Worm (Caenorhabditis elegans) whole organism, L2 larva: ENCODE results near the gene dnj-10.
A peak's percentile ranks its signal among the peaks of the same experiment; 100 is the strongest.

Experiments used
- C34F6.9 ChIP-seq: fragments of 150-350 bp; optimal IDR thresholded peaks from 2 replicates; lab custom pipeline; 2014; ENCODE audit warnings: missing biosample characterization, missing genetic modification characterization
- R02D3.7 ChIP-seq: fragments of 150-350 bp; optimal IDR thresholded peaks from 2 replicates; lab custom pipeline; 2014; ENCODE audit warnings: missing biosample characterization, missing genetic modification characterization
- Y55F3AM.14 ChIP-seq: fragments of 200-800 bp; sonication (Bioruptor generic); optimal IDR thresholded peaks from 2 replicates; lab custom pipeline; 2018; ENCODE audit warnings: mild to moderate bottlenecking, missing genetic modification characterization, missing compliant biosample characterization
- ama-1 ChIP-seq: fragments of 150-350 bp; optimal IDR thresholded peaks from 2 replicates; lab custom pipeline; 2018; ENCODE audit warnings: inconsistent platforms
- ceh-82 ChIP-seq: fragments of 150-350 bp; optimal IDR thresholded peaks from 2 replicates; lab custom pipeline; 2014; ENCODE audit warnings: missing biosample characterization, missing genetic modification characterization
- dmd-4 ChIP-seq: sonication (generic microtip); optimal IDR thresholded peaks from 2 replicates; lab custom pipeline; 2017; ENCODE audit warnings: missing biosample characterization, missing genetic modification characterization
- egl-27 ChIP-seq: sonication (generic microtip); optimal IDR thresholded peaks from 3 replicates; lab custom pipeline; 2017; ENCODE audit warnings: missing biosample characterization, missing genetic modification reagents, missing genetic modification characterization
- elt-1 ChIP-seq: fragments of 150-350 bp; optimal IDR thresholded peaks from 2 replicates; lab custom pipeline; 2014; ENCODE audit warnings: missing biosample characterization, missing genetic modification characterization
- elt-3 ChIP-seq: sonication (generic microtip); optimal IDR thresholded peaks from 2 replicates; lab custom pipeline; 2017; ENCODE audit warnings: missing biosample characterization, missing genetic modification characterization
- fos-1 ChIP-seq: fragments of 150-350 bp; optimal IDR thresholded peaks from 2 replicates; lab custom pipeline; 2014; ENCODE audit warnings: missing biosample characterization, missing genetic modification characterization
- lin-39 ChIP-seq: fragments of 150-350 bp; optimal IDR thresholded peaks from 2 replicates; lab custom pipeline; 2014; ENCODE audit warnings: missing biosample characterization, missing genetic modification reagents, missing genetic modification characterization
- lsy-2 ChIP-seq, 2 experiments: fragments of 150-350 bp in 1 of 2; sonication (generic microtip) in 1 of 2; optimal IDR thresholded peaks; 2 replicates each; lab custom pipeline; 2014 to 2017; ENCODE audit warnings: missing biosample characterization in 2 of 2, missing genetic modification characterization in 2 of 2
- mab-5 ChIP-seq: fragments of 150-350 bp; optimal IDR thresholded peaks from 2 replicates; lab custom pipeline; 2014; ENCODE audit warnings: missing biosample characterization, missing genetic modification characterization
- mdl-1 ChIP-seq, 2 experiments: fragments of 150-350 bp in 1 of 2; sonication (generic microtip) in 1 of 2; optimal IDR thresholded peaks; 2 replicates each; lab custom pipeline; 2017; ENCODE audit warnings: missing biosample characterization in 2 of 2, missing genetic modification characterization in 2 of 2
- nhr-10 ChIP-seq: sonication (generic microtip); optimal IDR thresholded peaks from 2 replicates; lab custom pipeline; 2017; ENCODE audit warnings: missing biosample characterization, missing genetic modification characterization
- nhr-11 ChIP-seq: fragments of 150-350 bp; optimal IDR thresholded peaks from 2 replicates; lab custom pipeline; 2014; ENCODE audit warnings: missing biosample characterization, missing genetic modification characterization
- nhr-129 ChIP-seq: fragments of 150-350 bp; optimal IDR thresholded peaks from 2 replicates; lab custom pipeline; 2014; ENCODE audit warnings: missing biosample characterization, missing genetic modification characterization
- nhr-23 ChIP-seq: fragments of 150-350 bp; optimal IDR thresholded peaks from 2 replicates; lab custom pipeline; 2014; ENCODE audit warnings: missing biosample characterization, missing genetic modification reagents, missing genetic modification characterization
- nhr-25 ChIP-seq: fragments of 150-350 bp; sonication (generic microtip); optimal IDR thresholded peaks from 3 replicates; lab custom pipeline; 2014; ENCODE audit warnings: missing biosample characterization, missing genetic modification characterization
- nhr-6 ChIP-seq: fragments of 150-350 bp; optimal IDR thresholded peaks from 2 replicates; lab custom pipeline; 2014; ENCODE audit warnings: missing biosample characterization, missing genetic modification characterization
- sma-3 ChIP-seq: sonication (generic microtip); optimal IDR thresholded peaks from 2 replicates; lab custom pipeline; 2016; ENCODE audit warnings: missing genetic modification reagents, missing genetic modification characterization, missing compliant biosample characterization
- sma-9 ChIP-seq, 2 experiments: fragments of 150-350 bp in 1 of 2; sonication (generic microtip) in 1 of 2; optimal IDR thresholded peaks; 2 replicates each; lab custom pipeline; 2014 to 2016; ENCODE audit warnings: missing genetic modification characterization in 2 of 2, mild to moderate bottlenecking in 1 of 2, missing biosample characterization in 1 of 2, missing compliant biosample characterization in 1 of 2, missing genetic modification reagents in 1 of 2, moderate library complexity in 1 of 2
- snpc-4 ChIP-seq: fragments of 150-350 bp; optimal IDR thresholded peaks from 2 replicates; lab custom pipeline; 2014; ENCODE audit warnings: missing biosample characterization, missing genetic modification characterization
- unc-55 ChIP-seq: fragments of 150-350 bp; sonication (generic microtip); optimal IDR thresholded peaks from 3 replicates; lab custom pipeline; 2014; ENCODE audit warnings: missing biosample characterization, missing genetic modification reagents, missing genetic modification characterization
- unc-62 ChIP-seq: fragments of 150-350 bp; optimal IDR thresholded peaks from 2 replicates; lab custom pipeline; 2014; ENCODE audit warnings: missing biosample characterization, missing genetic modification reagents, missing genetic modification characterization
- zag-1 ChIP-seq: fragments of 150-350 bp; optimal IDR thresholded peaks from 2 replicates; lab custom pipeline; 2014; ENCODE audit warnings: missing biosample characterization, missing genetic modification characterization
- ztf-11 ChIP-seq: sonication (generic microtip); optimal IDR thresholded peaks from 2 replicates; lab custom pipeline; 2017; ENCODE audit warnings: missing biosample characterization, missing genetic modification characterization

The dnj-10 gene

DNA sequence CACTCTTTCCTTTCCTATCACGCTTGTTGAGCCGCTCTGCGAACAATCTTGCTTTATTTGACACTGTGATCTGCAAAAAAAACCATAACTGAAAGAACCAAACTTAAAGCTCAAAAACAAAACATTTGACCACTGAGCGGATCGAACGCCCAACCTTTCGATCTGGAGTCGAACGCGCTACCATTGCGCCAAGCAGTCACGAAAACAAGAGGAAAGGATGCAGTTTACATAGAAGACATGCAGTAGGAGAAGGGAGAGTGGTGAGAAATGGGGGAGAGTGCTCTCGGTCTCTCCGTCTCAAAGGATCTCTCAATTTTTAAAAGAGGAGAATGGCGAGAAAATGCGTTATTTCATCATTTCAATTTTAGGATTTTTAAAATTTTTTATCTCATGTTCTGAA lies 47.4 kb downstream of the dnj-10 start (continued):
- no peak for TF ChIP-seq ceh-82 (tag; lab: Kevin White, UChicago)
- no peak for TF ChIP-seq R02D3.7
- no peak for TF ChIP-seq ztf-11
- TF ChIP-seq dmd-4 (tag; lab: Kevin White, UChicago), result no peak
- TF ChIP-seq Y55F3AM.14 (GFP tag; lab: Kevin White, UChicago), result peak; percentile 68
- TF ChIP-seq sma-3 (GFP tag; lab: Kevin White, UChicago), result peak; percentile 62
- no peak for TF ChIP-seq mab-5 (tag; lab: Kevin White, UChicago)
- TF ChIP-seq C34F6.9, result peak; percentile 64
- no peak for TF ChIP-seq nhr-10 (tag; lab: Kevin White, UChicago)
- TF ChIP-seq fos-1, result peak; percentile 43
- no peak for TF ChIP-seq nhr-23 (tag; lab: Kevin White, UChicago)
- no peak for TF ChIP-seq elt-3 (tag; lab: Kevin White, UChicago)
- peak; percentile 79 for TF ChIP-seq sma-9 (GFP tag; optimal IDR thresholded peaks at IDR 0.05; lab: Kevin White, UChicago)
- no peak for TF ChIP-seq sma-9 (tag; optimal IDR thresholded peaks at IDR 0.05; lab: Kevin White, UChicago)
- peak; percentile 91 for TF ChIP-seq nhr-129
- no peak for TF ChIP-seq elt-1
- peak; percentile 82 for TF ChIP-seq unc-55 (GFP tag; lab: Kevin White, UChicago)
- TF ChIP-seq nhr-25, result peak; percentile 44
- no peak for TF ChIP-seq unc-62 (GFP tag; lab: Kevin White, UChicago)
- TF ChIP-seq lin-39, result no peak
- no peak for TF ChIP-seq nhr-6 (tag; lab: Kevin White, UChicago)
- TF ChIP-seq snpc-4 (tag; lab: Kevin White, UChicago), result no peak
- TF ChIP-seq lsy-2 (tag; optimal IDR thresholded peaks at IDR 0.05; lab: Kevin White, UChicago), result peak; percentile 58 to 74
- no peak for TF ChIP-seq mdl-1 (tag; optimal IDR thresholded peaks at IDR 0.05; lab: Kevin White, UChicago)
- TF ChIP-seq ama-1, result no peak
- TF ChIP-seq egl-27, result peak; percentile 54
- TF ChIP-seq nhr-11 (tag; lab: Kevin White, UChicago), result no peak
- peak; percentile 68 for TF ChIP-seq zag-1 (tag; lab: Kevin White, UChicago)
